Worm (Caenorhabditis elegans): ENCODE data around the gene pha-4.

pha-4 gene

ce11 chrV:20781346-20781952 is 28.6 kb downstream of the pha-4 start:
- TF ChIP-seq unc-62 (GFP tag; optimal IDR thresholded peaks at IDR 0.05 in 1 of 2) (peak in 1 of 2 experiments; percentile 51), unc-62 (tag; optimal IDR thresholded peaks at IDR 0.05) (no peak), aha-1 (tag) (peak; percentile 97), ceh-32 (tag; optimal IDR thresholded peaks at IDR 0.05; ENCODE audit: poor library complexity) (no peak), mes-2 (tag; optimal IDR thresholded peaks at IDR 0.05; ENCODE audit: poor library complexity, severe bottlenecking) (peak; percentile 32), nhr-42 (GFP tag; IDR thresholded peaks at IDR 0.05) (no peak), dve-1 (tag; optimal IDR thresholded peaks at IDR 0.05; ENCODE audit: insufficient read depth) (peak; percentile 27)

ce11 chrV:20782188-20782587 is 29.3 kb downstream of the pha-4 start:
- TF ChIP-seq lin-38 (GFP tag; IDR thresholded peaks at IDR 0.05) = 0 out of 2 replicates have a peak, but pooled peaks have one; percentile 19
- TF ChIP-seq lim-7 (GFP tag; IDR thresholded peaks at IDR 0.05) = no peak
- TF ChIP-seq T20F7.1 (GFP tag; optimal IDR thresholded peaks at IDR 0.05) = peak; percentile 15
- no peak for TF ChIP-seq nhr-41 (GFP tag; IDR thresholded peaks at IDR 0.05)
- TF ChIP-seq dmd-9 (GFP tag; IDR thresholded peaks at IDR 0.05) = no peak
- peak in 1 of 2 experiments; percentile 52 for TF ChIP-seq unc-62 (GFP tag; optimal IDR thresholded peaks at IDR 0.05 in 1 of 2)
- no peak for TF ChIP-seq unc-62 (tag; optimal IDR thresholded peaks at IDR 0.05)
- no peak; the same call in 1 of the 2 replicates for TF ChIP-seq vab-7 (GFP tag; IDR thresholded peaks at IDR 0.05)
- no peak for TF ChIP-seq ZK546.5 (tag; optimal IDR thresholded peaks at IDR 0.05)
- no peak for TF ChIP-seq gei-8 (GFP tag; optimal IDR thresholded peaks at IDR 0.05)
- no peak for TF ChIP-seq unc-130 (GFP tag; optimal IDR thresholded peaks at IDR 0.05)
- TF ChIP-seq nhr-77 (tag; optimal IDR thresholded peaks at IDR 0.05) = no peak
- TF ChIP-seq aha-1 (tag) = peak; percentile 82
- TF ChIP-seq ztf-11 (tag; optimal IDR thresholded peaks at IDR 0.05) = no peak
- TF ChIP-seq mep-1 (tag; optimal IDR thresholded peaks at IDR 0.05) = peak; percentile 82
- TF ChIP-seq nhr-42 (GFP tag; IDR thresholded peaks at IDR 0.05) = no peak
- TF ChIP-seq ces-1 (GFP tag; optimal IDR thresholded peaks at IDR 0.05) = peak; percentile 94
- TF ChIP-seq F10B5.3 (tag; optimal IDR thresholded peaks at IDR 0.05) = no peak
- TF ChIP-seq pqm-1 (tag; optimal IDR thresholded peaks at IDR 0.05) = no peak
- TF ChIP-seq nhr-25 (tag; optimal IDR thresholded peaks at IDR 0.05; ENCODE audit: borderline replicate concordance, insufficient read depth) = no peak
- TF ChIP-seq F26F4.8 (GFP tag; conservative IDR thresholded peaks at IDR 0.05) = no peak
- TF ChIP-seq cey-2 (tag; optimal IDR thresholded peaks at IDR 0.05; ENCODE audit: borderline replicate concordance, insufficient read depth) = no peak
- TF ChIP-seq ceh-28 (tag; optimal IDR thresholded peaks at IDR 0.05) = no peak
- no peak for TF ChIP-seq snpc-4 (tag; optimal IDR thresholded peaks at IDR 0.05)
- TF ChIP-seq mxl-2 (GFP tag; conservative IDR thresholded peaks at IDR 0.05) = no peak
- no peak for TF ChIP-seq daf-8 (GFP tag; IDR thresholded peaks at IDR 0.05)
- no peak for TF ChIP-seq spr-3 (GFP tag; optimal IDR thresholded peaks at IDR 0.05)
- peak; percentile 84 for TF ChIP-seq hlh-30 (tag; optimal IDR thresholded peaks at IDR 0.05; ENCODE audit: insufficient read depth)
- TF ChIP-seq rbr-2 (tag; optimal IDR thresholded peaks at IDR 0.05) = peak; percentile 47
- TF ChIP-seq hmg-1.1 (GFP tag; IDR thresholded peaks at IDR 0.05) = peak; percentile 55; the same call in 1 of the 2 replicates
- no peak for TF ChIP-seq ama-1 (optimal IDR thresholded peaks at IDR 0.05)
- TF ChIP-seq Y75B8A.6 (GFP tag; IDR thresholded peaks at IDR 0.05) = no peak
- no peak for TF ChIP-seq skn-1 (tag; optimal IDR thresholded peaks at IDR 0.05)
- no peak for TF ChIP-seq Y105C5A.15 (GFP tag; IDR thresholded peaks at IDR 0.05)
- TF ChIP-seq dmd-8 (GFP tag; IDR thresholded peaks at IDR 0.05) = no peak
- TF ChIP-seq nhr-48 (tag; optimal IDR thresholded peaks at IDR 0.05) = peak; percentile 40
- no peak for TF ChIP-seq nhr-102 (tag; optimal IDR thresholded peaks at IDR 0.05)
- TF ChIP-seq ceh-32 (tag; optimal IDR thresholded peaks at IDR 0.05; ENCODE audit: poor library complexity) = no peak
- TF ChIP-seq nhr-237 (tag; optimal IDR thresholded peaks at IDR 0.05) = no peak
- no peak for TF ChIP-seq zip-2 (tag; optimal IDR thresholded peaks at IDR 0.05)
- peak; percentile 20 to 86 for TF ChIP-seq mdl-1 (tag; optimal IDR thresholded peaks at IDR 0.05)
- no peak for TF ChIP-seq php-3 (GFP tag; IDR thresholded peaks at IDR 0.05)
- no peak for TF ChIP-seq zfp-3 (GFP tag; conservative IDR thresholded peaks at IDR 0.05)
- TF ChIP-seq egl-27 (tag; optimal IDR thresholded peaks at IDR 0.05) = no peak
- TF ChIP-seq dve-1 (tag; optimal IDR thresholded peaks at IDR 0.05; ENCODE audit: insufficient read depth) = no peak
- no peak for TF ChIP-seq spr-1 (tag; optimal IDR thresholded peaks at IDR 0.05)
- TF ChIP-seq mes-2 (tag; optimal IDR thresholded peaks at IDR 0.05; ENCODE audit: poor library complexity, severe bottlenecking) = no peak
